Fruit fly (Drosophila melanogaster): ENCODE measurements around the gene deltaCOP.

deltaCOP gene

dm6 chrX:1848624-1849198, 12.9 kb downstream of the deltaCOP start:
- TF ChIP-seq Ets98B (GFP tag; IDR thresholded peaks at IDR 0.05) (no peak), CG4496 (GFP tag; IDR thresholded peaks at IDR 0.05) (no peak), Snoo (tag; optimal IDR thresholded peaks at IDR 0.05) (no peak), CG12605 (GFP tag; IDR thresholded peaks at IDR 0.05) (no peak), rn (GFP tag; IDR thresholded peaks at IDR 0.05) (no peak), gl (tag; optimal IDR thresholded peaks at IDR 0.05) (no peak), fd96Ca (GFP tag; IDR thresholded peaks at IDR 0.05) (no peak), CG15710 (tag; optimal IDR thresholded peaks at IDR 0.05) (no peak), EcR (GFP tag; optimal IDR thresholded peaks at IDR 0.05) (no peak), Pif1A (GFP tag; optimal IDR thresholded peaks at IDR 0.05) (no peak), D1 (tag; optimal IDR thresholded peaks at IDR 0.05) (no peak), CG8301 (tag; optimal IDR thresholded peaks at IDR 0.05) (no peak), CG13204 (GFP tag; optimal IDR thresholded peaks at IDR 0.05) (no peak), Pif1B (GFP tag; optimal IDR thresholded peaks at IDR 0.05) (no peak)

dm6 chrX:1847735-1848134, 13.9 kb downstream of the deltaCOP start:
- TF ChIP-seq CG8159 (tag; optimal IDR thresholded peaks at IDR 0.05), result no peak
- TF ChIP-seq D1 (tag; optimal IDR thresholded peaks at IDR 0.05), result no peak
- TF ChIP-seq fd96Ca (GFP tag; IDR thresholded peaks at IDR 0.05), result no peak
- no peak for TF ChIP-seq Snoo (tag; optimal IDR thresholded peaks at IDR 0.05)
- no peak for TF ChIP-seq CG34367 (tag; optimal IDR thresholded peaks at IDR 0.05)
- TF ChIP-seq CG14655 (GFP tag; optimal IDR thresholded peaks at IDR 0.05), result no peak
- TF ChIP-seq CG12605 (GFP tag; IDR thresholded peaks at IDR 0.05), result no peak
- no peak for TF ChIP-seq rn (GFP tag; IDR thresholded peaks at IDR 0.05)
- no peak for TF ChIP-seq CG13204 (GFP tag; optimal IDR thresholded peaks at IDR 0.05)

- TF ChIP-seq EcR (GFP tag; optimal IDR thresholded peaks at IDR 0.05) (peak; percentile 80), Ets98B (GFP tag; IDR thresholded peaks at IDR 0.05) (no peak), CG8301 (tag; optimal IDR thresholded peaks at IDR 0.05) (no peak)
Measured at dm6 chrX:1846386-1846785, 15.2 kb downstream of the deltaCOP start.

- TF ChIP-seq Ets98B (GFP tag; IDR thresholded peaks at IDR 0.05) (0 out of 2 replicates have a peak, but pooled peaks have one; percentile 39), fd96Ca (GFP tag; IDR thresholded peaks at IDR 0.05) (no peak), CG4496 (GFP tag; IDR thresholded peaks at IDR 0.05) (0 out of 3 replicates have a peak, but pooled peaks have one; percentile 49)
Measured at dm6 chrX:1845413-1845951, 16.1 kb downstream of the deltaCOP start.

- TF ChIP-seq Ets98B (GFP tag; IDR thresholded peaks at IDR 0.05), result peak; percentile 12; the same call in 1 of the 2 replicates
- no peak for TF ChIP-seq fd96Ca (GFP tag; IDR thresholded peaks at IDR 0.05)
- no peak for TF ChIP-seq CG32121 (GFP tag; IDR thresholded peaks at IDR 0.05)
- peak; percentile 31 for TF ChIP-seq EcR (GFP tag; optimal IDR thresholded peaks at IDR 0.05)
- TF ChIP-seq CG8159 (tag; optimal IDR thresholded peaks at IDR 0.05), result no peak
Measured at dm6 chrX:1842875-1843274, 18.7 kb downstream of the deltaCOP start.

- TF ChIP-seq CG34367 (tag; optimal IDR thresholded peaks at IDR 0.05), result peak; percentile 87
- 0 out of 2 replicates have a peak, but pooled peaks have one; percentile 35 for TF ChIP-seq rn (GFP tag; IDR thresholded peaks at IDR 0.05)
- peak; percentile 79 for TF ChIP-seq Snoo (tag; optimal IDR thresholded peaks at IDR 0.05)
- peak; percentile 82 for TF ChIP-seq gl (tag; optimal IDR thresholded peaks at IDR 0.05)
- TF ChIP-seq D1 (tag; optimal IDR thresholded peaks at IDR 0.05), result peak; percentile 57
- TF ChIP-seq CG17806 (tag; optimal IDR thresholded peaks at IDR 0.05), result peak; percentile 83
- peak; percentile 88 for TF ChIP-seq Pif1B (GFP tag; optimal IDR thresholded peaks at IDR 0.05)
- peak; percentile 84 for TF ChIP-seq CG8159 (tag; optimal IDR thresholded peaks at IDR 0.05)
- TF ChIP-seq fd96Ca (GFP tag; IDR thresholded peaks at IDR 0.05), result peak; percentile 64; the same call in 2 of the 3 replicates
- TF ChIP-seq CG13204 (GFP tag; optimal IDR thresholded peaks at IDR 0.05), result peak; percentile 63
- TF ChIP-seq CG15710 (tag; optimal IDR thresholded peaks at IDR 0.05), result peak; percentile 87
- TF ChIP-seq CG4496 (GFP tag; IDR thresholded peaks at IDR 0.05), result peak; percentile 73
- TF ChIP-seq CG9948 (tag; optimal IDR thresholded peaks at IDR 0.05), result peak; percentile 80
- peak; percentile 75 for TF ChIP-seq CG14655 (GFP tag; optimal IDR thresholded peaks at IDR 0.05)
- TF ChIP-seq CG10348 (GFP tag; IDR thresholded peaks at IDR 0.05), result no peak
- TF ChIP-seq CG8301 (tag; optimal IDR thresholded peaks at IDR 0.05), result peak; percentile 60
- TF ChIP-seq EcR (GFP tag; optimal IDR thresholded peaks at IDR 0.05), result peak; percentile 88
- TF ChIP-seq Pif1A (GFP tag; optimal IDR thresholded peaks at IDR 0.05), result peak; percentile 84
- no peak for TF ChIP-seq CG32121 (GFP tag; IDR thresholded peaks at IDR 0.05)
- peak; percentile 51 for TF ChIP-seq Ets98B (GFP tag; IDR thresholded peaks at IDR 0.05)
- no peak for TF ChIP-seq CG12605 (GFP tag; IDR thresholded peaks at IDR 0.05)
Measured at dm6 chrX:1840520-1840919, 21.1 kb downstream of the deltaCOP start.
